Worm (Caenorhabditis elegans) whole organism, L2 larva: ENCODE results near the gene F16B4.4.

Source experiments
- F13H6.1 ChIP-seq: sonication (generic microtip); optimal IDR thresholded peaks from 2 replicates; lab custom pipeline; 2016; ENCODE audit warnings: missing genetic modification characterization, missing compliant biosample characterization
- ama-1 ChIP-seq: fragments of 150-350 bp; optimal IDR thresholded peaks from 2 replicates; lab custom pipeline; 2018; ENCODE audit warnings: inconsistent platforms
- egl-27 ChIP-seq: sonication (generic microtip); optimal IDR thresholded peaks from 3 replicates; lab custom pipeline; 2017; ENCODE audit warnings: missing biosample characterization, missing genetic modification reagents, missing genetic modification characterization
- lin-13 ChIP-seq: fragments of 150-350 bp; optimal IDR thresholded peaks from 2 replicates; lab custom pipeline; 2014; ENCODE audit warnings: missing biosample characterization, missing genetic modification reagents, missing genetic modification characterization
- lin-39 ChIP-seq: fragments of 150-350 bp; optimal IDR thresholded peaks from 2 replicates; lab custom pipeline; 2014; ENCODE audit warnings: missing biosample characterization, missing genetic modification reagents, missing genetic modification characterization
- lsy-2 ChIP-seq, 2 experiments: fragments of 150-350 bp in 1 of 2; sonication (generic microtip) in 1 of 2; optimal IDR thresholded peaks; 2 replicates each; lab custom pipeline; 2014 to 2017; ENCODE audit warnings: missing biosample characterization in 2 of 2, missing genetic modification characterization in 2 of 2
- mdl-1 ChIP-seq, 2 experiments: fragments of 150-350 bp in 1 of 2; sonication (generic microtip) in 1 of 2; optimal IDR thresholded peaks; 2 replicates each; lab custom pipeline; 2017; ENCODE audit warnings: missing biosample characterization in 2 of 2, missing genetic modification characterization in 2 of 2
- nhr-12 ChIP-seq: fragments of 150-350 bp; optimal IDR thresholded peaks from 2 replicates; lab custom pipeline; 2014; ENCODE audit warnings: missing biosample characterization, missing genetic modification characterization
- sma-9 ChIP-seq, 2 experiments: fragments of 150-350 bp in 1 of 2; sonication (generic microtip) in 1 of 2; optimal IDR thresholded peaks; 2 replicates each; lab custom pipeline; 2014 to 2016; ENCODE audit warnings: missing genetic modification characterization in 2 of 2, mild to moderate bottlenecking in 1 of 2, missing biosample characterization in 1 of 2, missing compliant biosample characterization in 1 of 2, missing genetic modification reagents in 1 of 2, moderate library complexity in 1 of 2
- unc-55 ChIP-seq: fragments of 150-350 bp; sonication (generic microtip); optimal IDR thresholded peaks from 3 replicates; lab custom pipeline; 2014; ENCODE audit warnings: missing biosample characterization, missing genetic modification reagents, missing genetic modification characterization
- ztf-4 ChIP-seq: fragments of 150-350 bp; optimal IDR thresholded peaks from 2 replicates; lab custom pipeline; 2014; ENCODE audit warnings: missing biosample characterization, missing genetic modification characterization

ce11 chrV:1631717-1632116 lies 37.9 kb downstream of the F16B4.4 start, which contains the start of gene irld-17:
- TF ChIP-seq lsy-2 (tag; optimal IDR thresholded peaks at IDR 0.05; lab: Kevin White, UChicago) (no peak), lin-39 (tag; lab: Kevin White, UChicago) (no peak), unc-55 (GFP tag; lab: Kevin White, UChicago) (no peak), mdl-1 (tag; optimal IDR thresholded peaks at IDR 0.05; lab: Kevin White, UChicago) (no peak), lin-13 (GFP tag; lab: Kevin White, UChicago) (no peak), nhr-12 (tag; lab: Kevin White, UChicago) (no peak), ztf-4 (tag; lab: Kevin White, UChicago) (no peak), F13H6.1 (tag; lab: Kevin White, UChicago) (no peak), ama-1 (lab: Kevin White, UChicago) (no peak), sma-9 (GFP tag; optimal IDR thresholded peaks at IDR 0.05; lab: Kevin White, UChicago) (no peak), sma-9 (tag; optimal IDR thresholded peaks at IDR 0.05; lab: Kevin White, UChicago) (no peak), egl-27 (tag; lab: Kevin White, UChicago) (no peak)
